Worm (Caenorhabditis elegans) whole organism, late embryonic: ENCODE data around the gene F33C8.4.
A peak's percentile ranks its signal among the peaks of the same experiment; 100 is the strongest.

Experiments used
- C08G9.2 ChIP-seq: sonication (generic microtip); optimal IDR thresholded peaks from 2 replicates; lab custom pipeline; 2016; ENCODE audit warnings: mild to moderate bottlenecking, missing genetic modification characterization, moderate library complexity, missing compliant biosample characterization
- C38D4.7 ChIP-seq: fragments of 200-800 bp; sonication (Bioruptor generic); optimal IDR thresholded peaks from 2 replicates; lab custom pipeline; 2018; ENCODE audit warnings: mild to moderate bottlenecking, missing genetic modification characterization, moderate library complexity, missing compliant biosample characterization
- F13H6.1 ChIP-seq: sonication (generic microtip); optimal IDR thresholded peaks from 2 replicates; lab custom pipeline; 2016; ENCODE audit warnings: missing genetic modification characterization, missing compliant biosample characterization
- K02D7.2 ChIP-seq: sonication (generic microtip); optimal IDR thresholded peaks from 2 replicates; lab custom pipeline; 2017; ENCODE audit warnings: mild to moderate bottlenecking, missing genetic modification characterization, missing compliant biosample characterization
- K09A11.1 ChIP-seq: sonication (generic microtip); optimal IDR thresholded peaks from 2 replicates; lab custom pipeline; 2017; ENCODE audit warnings: antibody characterized with exemption, mild to moderate bottlenecking, missing genetic modification characterization, missing compliant biosample characterization; ENCODE audit not compliant: insufficient read depth
- Y22D7AL.16 ChIP-seq: sonication (generic microtip); optimal IDR thresholded peaks from 2 replicates; lab custom pipeline; 2016; ENCODE audit warnings: missing genetic modification characterization, missing compliant biosample characterization
- ceh-14 ChIP-seq: sonication (generic microtip); optimal IDR thresholded peaks from 2 replicates; lab custom pipeline; 2016; ENCODE audit warnings: missing genotype, missing genetic modification characterization, missing compliant biosample characterization
- ceh-18 ChIP-seq: sonication (generic microtip); optimal IDR thresholded peaks from 2 replicates; lab custom pipeline; 2016; ENCODE audit warnings: missing genetic modification characterization, missing compliant biosample characterization
- ceh-19 ChIP-seq: fragments of 200-800 bp; sonication (Bioruptor generic); optimal IDR thresholded peaks from 2 replicates; lab custom pipeline; 2018; ENCODE audit warnings: mild to moderate bottlenecking, missing genetic modification characterization, missing compliant biosample characterization
- ceh-2 ChIP-seq: sonication (generic microtip); optimal IDR thresholded peaks from 2 replicates; lab custom pipeline; 2016; ENCODE audit warnings: missing genotype, missing genetic modification characterization, missing compliant biosample characterization
- ceh-31 ChIP-seq: sonication (generic microtip); optimal IDR thresholded peaks from 2 replicates; lab custom pipeline; 2016; ENCODE audit warnings: missing genetic modification characterization, missing compliant biosample characterization
- ceh-9 ChIP-seq: sonication (generic microtip); optimal IDR thresholded peaks from 2 replicates; lab custom pipeline; 2016; ENCODE audit warnings: mild to moderate bottlenecking, missing genetic modification characterization, inconsistent platforms, missing compliant biosample characterization
- che-1 ChIP-seq: sonication (generic microtip); optimal IDR thresholded peaks from 2 replicates; lab custom pipeline; 2016; ENCODE audit warnings: mild to moderate bottlenecking, missing genetic modification characterization, missing compliant biosample characterization
- elt-4 ChIP-seq: sonication (generic microtip); optimal IDR thresholded peaks from 2 replicates; lab custom pipeline; 2016; ENCODE audit warnings: missing genetic modification characterization, missing compliant biosample characterization
- ets-4 ChIP-seq: sonication (generic microtip); optimal IDR thresholded peaks from 2 replicates; lab custom pipeline; 2016; ENCODE audit warnings: missing genetic modification characterization, missing compliant biosample characterization
- fax-1 ChIP-seq: sonication (generic microtip); optimal IDR thresholded peaks from 2 replicates; lab custom pipeline; 2016; ENCODE audit warnings: missing genotype, missing genetic modification characterization, missing compliant biosample characterization
- fkh-10 ChIP-seq: fragments of 150-350 bp; optimal IDR thresholded peaks from 2 replicates; lab custom pipeline; 2014; ENCODE audit warnings: missing biosample characterization, missing genetic modification reagents, missing genetic modification characterization
- gmeb-2 ChIP-seq: sonication (generic microtip); optimal IDR thresholded peaks from 2 replicates; lab custom pipeline; 2016; ENCODE audit warnings: missing genetic modification characterization, inconsistent platforms, missing compliant biosample characterization
- hlh-13 ChIP-seq: fragments of 200-800 bp; sonication (Bioruptor generic); optimal IDR thresholded peaks from 2 replicates; lab custom pipeline; 2018; ENCODE audit warnings: mild to moderate bottlenecking, missing genetic modification characterization, missing compliant biosample characterization
- hlh-15 ChIP-seq: sonication (generic microtip); optimal IDR thresholded peaks from 2 replicates; lab custom pipeline; 2016; ENCODE audit warnings: missing genetic modification characterization, missing compliant biosample characterization
- lin-11 ChIP-seq: fragments of 200-800 bp; sonication (Bioruptor generic); optimal IDR thresholded peaks from 2 replicates; lab custom pipeline; 2018; ENCODE audit warnings: mild to moderate bottlenecking, missing genetic modification characterization, missing compliant biosample characterization
- madf-2 ChIP-seq: sonication (generic microtip); optimal IDR thresholded peaks from 2 replicates; lab custom pipeline; 2017; ENCODE audit warnings: missing genetic modification characterization, missing compliant biosample characterization
- mec-3 ChIP-seq: sonication (generic microtip); optimal IDR thresholded peaks from 2 replicates; lab custom pipeline; 2016; ENCODE audit warnings: borderline replicate concordance, missing genetic modification characterization, missing compliant biosample characterization
- nfya-1 ChIP-seq: sonication (generic microtip); optimal IDR thresholded peaks from 2 replicates; lab custom pipeline; 2017; ENCODE audit warnings: missing genetic modification characterization, mild to moderate bottlenecking, missing compliant biosample characterization, antibody characterized with exemption, moderate library complexity
- nhr-232 ChIP-seq: sonication (generic microtip); optimal IDR thresholded peaks from 2 replicates; lab custom pipeline; 2016; ENCODE audit warnings: missing genetic modification characterization, missing compliant biosample characterization
- odd-2 ChIP-seq: sonication (generic microtip); optimal IDR thresholded peaks from 2 replicates; lab custom pipeline; 2017; ENCODE audit warnings: antibody characterized with exemption, mild to moderate bottlenecking, missing genetic modification characterization, missing compliant biosample characterization
- pat-9 ChIP-seq: fragments of 200-800 bp; sonication (Bioruptor generic); optimal IDR thresholded peaks from 2 replicates; lab custom pipeline; 2018; ENCODE audit warnings: mild to moderate bottlenecking, missing genetic modification characterization, moderate library complexity, missing compliant biosample characterization
- pax-1 ChIP-seq: fragments of 150-350 bp; optimal IDR thresholded peaks from 2 replicates; lab custom pipeline; 2014; ENCODE audit warnings: missing biosample characterization, missing genetic modification characterization
- pqm-1 ChIP-seq: sonication (generic microtip); optimal IDR thresholded peaks from 2 replicates; lab custom pipeline; 2016; ENCODE audit warnings: missing genetic modification characterization, missing compliant biosample characterization
- pros-1 ChIP-seq: fragments of 150-350 bp; optimal IDR thresholded peaks from 2 replicates; lab custom pipeline; 2014; ENCODE audit warnings: missing biosample characterization, missing genetic modification reagents, missing genetic modification characterization
- sox-4 ChIP-seq: sonication (generic microtip); optimal IDR thresholded peaks from 2 replicates; lab custom pipeline; 2017; ENCODE audit warnings: mild to moderate bottlenecking, missing genetic modification characterization, inconsistent platforms, missing compliant biosample characterization
- syd-9 ChIP-seq: sonication (generic microtip); optimal IDR thresholded peaks from 2 replicates; lab custom pipeline; 2016; ENCODE audit warnings: mild to moderate bottlenecking, missing genetic modification characterization, moderate library complexity, missing compliant biosample characterization
- tbx-7 ChIP-seq: sonication (generic microtip); optimal IDR thresholded peaks from 2 replicates; lab custom pipeline; 2016; ENCODE audit warnings: missing genotype, missing genetic modification characterization, missing compliant biosample characterization
- unc-55 ChIP-seq: sonication (generic microtip); optimal IDR thresholded peaks from 2 replicates; lab custom pipeline; 2017; ENCODE audit warnings: missing biosample characterization, missing genetic modification reagents, missing genetic modification characterization
- zip-5 ChIP-seq: sonication (generic microtip); optimal IDR thresholded peaks from 2 replicates; lab custom pipeline; 2016; ENCODE audit warnings: missing genetic modification characterization, missing compliant biosample characterization
- ztf-16 ChIP-seq: sonication (generic microtip); optimal IDR thresholded peaks from 2 replicates; lab custom pipeline; 2017; ENCODE audit warnings: missing genetic modification characterization, missing compliant biosample characterization

The F33C8.4 gene

ce11 chrX:14715459-14715858 is 16.6 kb upstream of the F33C8.4 start:
- TF ChIP-seq C08G9.2 (tag; lab: Kevin White, UChicago) (no peak), unc-55 (no peak), K09A11.1 (no peak), pax-1 (tag; lab: Kevin White, UChicago) (no peak), ceh-2 (tag; lab: Kevin White, UChicago) (no peak), ets-4 (tag; lab: Kevin White, UChicago) (no peak), pqm-1 (tag; lab: Kevin White, UChicago) (no peak), madf-2 (tag; lab: Kevin White, UChicago) (no peak), sox-4 (tag; lab: Kevin White, UChicago) (no peak), nfya-1 (tag; lab: Kevin White, UChicago) (no peak), pros-1 (no peak), pat-9 (tag; lab: Kevin White, UChicago) (no peak), tbx-7 (tag; lab: Kevin White, UChicago) (no peak), fax-1 (tag; lab: Kevin White, UChicago) (no peak)

- TF ChIP-seq pat-9 (tag; lab: Kevin White, UChicago) = no peak
- TF ChIP-seq ceh-31 = no peak
- no peak for TF ChIP-seq zip-5 (tag; lab: Kevin White, UChicago)
- TF ChIP-seq ets-4 (tag; lab: Kevin White, UChicago) = no peak
Measured at ce11 chrX:14717782-14718181, 14.3 kb upstream of the F33C8.4 start.

ce11 chrX:14721098-14721497 is 11.0 kb upstream of the F33C8.4 start, which contains the start of gene F33C8.2:
F33C8.2 (plus strand) TSS chrX:14721398.
- TF ChIP-seq lin-11 (tag; lab: Kevin White, UChicago) = no peak
- TF ChIP-seq mec-3 (tag; lab: Kevin White, UChicago) = no peak
- TF ChIP-seq ceh-14 (tag; lab: Kevin White, UChicago) = no peak
- no peak for TF ChIP-seq pqm-1 (tag; lab: Kevin White, UChicago)
- no peak for TF ChIP-seq syd-9 (tag; lab: Kevin White, UChicago)
- no peak for TF ChIP-seq gmeb-2 (tag; lab: Kevin White, UChicago)
- TF ChIP-seq F13H6.1 (tag; lab: Kevin White, UChicago) = no peak
- TF ChIP-seq Y22D7AL.16 = no peak
- no peak for TF ChIP-seq pros-1
- TF ChIP-seq fkh-10 (GFP tag; lab: Kevin White, UChicago) = no peak
- TF ChIP-seq fax-1 (tag; lab: Kevin White, UChicago) = no peak
- TF ChIP-seq C38D4.7 (GFP tag; lab: Kevin White, UChicago) = no peak
- TF ChIP-seq unc-55 = no peak
- TF ChIP-seq odd-2 (tag; lab: Kevin White, UChicago) = no peak
- TF ChIP-seq elt-4 (tag; lab: Kevin White, UChicago) = no peak
- TF ChIP-seq ztf-16 (tag; lab: Kevin White, UChicago) = no peak
- TF ChIP-seq pat-9 (tag; lab: Kevin White, UChicago) = no peak

ce11 chrX:14724935-14725334 is 7.1 kb upstream of the F33C8.4 start:
- TF ChIP-seq ceh-2 (tag; lab: Kevin White, UChicago) = no peak
- TF ChIP-seq ceh-9 = no peak
- TF ChIP-seq che-1 (tag; lab: Kevin White, UChicago) = no peak
- no peak for TF ChIP-seq K02D7.2 (tag; lab: Kevin White, UChicago)

- no peak for TF ChIP-seq ceh-9
- peak; percentile 6 for TF ChIP-seq ceh-18 (tag; lab: Kevin White, UChicago)
- TF ChIP-seq, all 69 proteins: peak for 1
Measured at ce11 chrX:14729319-14729718, 2.8 kb upstream of the F33C8.4 start, which contains the start of gene tsp-8. tsp-8 (minus strand) TSS chrX:14729503.

- TF ChIP-seq F13H6.1 (tag; lab: Kevin White, UChicago) (no peak), nhr-232 (tag; lab: Kevin White, UChicago) (no peak), hlh-13 (GFP tag; lab: Kevin White, UChicago) (no peak), ceh-9 (no peak), gmeb-2 (tag; lab: Kevin White, UChicago) (no peak), ceh-19 (no peak), nfya-1 (tag; lab: Kevin White, UChicago) (no peak), hlh-15 (tag; lab: Kevin White, UChicago) (no peak)
Measured at ce11 chrX:14736220-14736619, 4.1 kb downstream of the F33C8.4 start.
